Fruit fly (Drosophila melanogaster) whole organism, prepupa: ENCODE data around the gene CG34260.

Experiments used
- Blimp-1 ChIP-seq: fragments of 200-800 bp; sonication (Bioruptor generic); optimal IDR thresholded peaks from 3 replicates; lab custom pipeline; 2017; ENCODE audit warnings: missing biosample characterization, missing genetic modification characterization, mild to moderate bottlenecking, moderate library complexity, missing genetic modification reagents
- CG10631 ChIP-seq: fragments of 200-800 bp; sonication (Bioruptor generic); optimal IDR thresholded peaks from 2 replicates; lab custom pipeline; 2016; ENCODE audit warnings: missing biosample characterization, missing genetic modification characterization
- CG1621 ChIP-seq: fragments of 200-800 bp; sonication (Bioruptor generic); optimal IDR thresholded peaks from 3 replicates; lab custom pipeline; 2018; ENCODE audit warnings: missing biosample characterization, mild to moderate bottlenecking, missing genetic modification characterization
- CG16779 ChIP-seq: fragments of 200-800 bp; sonication (Bioruptor generic); optimal IDR thresholded peaks from 3 replicates; lab custom pipeline; 2017; ENCODE audit warnings: missing biosample characterization, mild to moderate bottlenecking, missing genetic modification characterization
- CG3919 ChIP-seq: fragments of 200-800 bp; sonication (Bioruptor generic); optimal IDR thresholded peaks from 3 replicates; lab custom pipeline; 2016; ENCODE audit warnings: missing biosample characterization, missing genetic modification characterization
- CG6276 ChIP-seq: fragments of 200-800 bp; sonication (Bioruptor generic); optimal IDR thresholded peaks from 2 replicates; lab custom pipeline; 2017; ENCODE audit warnings: missing biosample characterization, mild to moderate bottlenecking, missing genetic modification characterization
- CG6808 ChIP-seq: fragments of 200-800 bp; sonication (Bioruptor generic); optimal IDR thresholded peaks from 3 replicates; lab custom pipeline; 2017; ENCODE audit warnings: missing biosample characterization, missing genetic modification characterization, mild to moderate bottlenecking, moderate library complexity, missing genetic modification reagents
- CG6854 ChIP-seq: fragments of 200-800 bp; sonication (Bioruptor generic); optimal IDR thresholded peaks from 2 replicates; lab custom pipeline; 2017; ENCODE audit warnings: missing biosample characterization, mild to moderate bottlenecking, missing genetic modification characterization
- CG9139 ChIP-seq: fragments of 200-800 bp; sonication (Bioruptor generic); optimal IDR thresholded peaks from 3 replicates; lab custom pipeline; 2017; ENCODE audit warnings: missing biosample characterization, mild to moderate bottlenecking, missing genetic modification characterization
- Eip93F ChIP-seq: fragments of 200-800 bp; sonication (Bioruptor generic); optimal IDR thresholded peaks from 2 replicates; lab custom pipeline; 2016; ENCODE audit warnings: missing biosample characterization, mild to moderate bottlenecking, missing genetic modification characterization
- Hr39 ChIP-seq: fragments of 200-800 bp; sonication (Bioruptor generic); optimal IDR thresholded peaks from 2 replicates; lab custom pipeline; 2016; ENCODE audit warnings: missing biosample characterization, missing genetic modification characterization
- fd85E ChIP-seq: fragments of 200-800 bp; sonication (Bioruptor generic); optimal IDR thresholded peaks from 3 replicates; lab custom pipeline; 2016; ENCODE audit warnings: missing biosample characterization, missing genetic modification characterization
- net ChIP-seq: fragments of 200-800 bp; sonication (Bioruptor generic); optimal IDR thresholded peaks from 3 replicates; lab custom pipeline; 2016; ENCODE audit warnings: missing biosample characterization, missing genetic modification characterization

dm6 chr3L:20685079-20685478 lies 28.8 kb upstream of the CG34260 start:
- no peak for TF ChIP-seq net (GFP tag; lab: Kevin White, UChicago)
- TF ChIP-seq CG10631 (GFP tag; lab: Kevin White, UChicago) = no peak
- TF ChIP-seq CG3919 (GFP tag; lab: Kevin White, UChicago) = no peak
- TF ChIP-seq CG16779 (tag; lab: Kevin White, UChicago) = no peak
- no peak for TF ChIP-seq CG6808 (GFP tag; lab: Kevin White, UChicago)
- no peak for TF ChIP-seq CG6854 (GFP tag; lab: Kevin White, UChicago)
- TF ChIP-seq fd85E (GFP tag; lab: Kevin White, UChicago) = no peak
- TF ChIP-seq CG9139 (GFP tag; lab: Kevin White, UChicago) = no peak
- no peak for TF ChIP-seq CG6276 (GFP tag; lab: Kevin White, UChicago)
- no peak for TF ChIP-seq Blimp-1 (GFP tag; lab: Kevin White, UChicago)
- no peak for TF ChIP-seq Hr39 (GFP tag; lab: Kevin White, UChicago)
- no peak for TF ChIP-seq CG1621
- no peak for TF ChIP-seq Eip93F (GFP tag; lab: Kevin White, UChicago)
